Fruit fly (Drosophila melanogaster): ENCODE results near the gene Met75Ca.

DNA sequence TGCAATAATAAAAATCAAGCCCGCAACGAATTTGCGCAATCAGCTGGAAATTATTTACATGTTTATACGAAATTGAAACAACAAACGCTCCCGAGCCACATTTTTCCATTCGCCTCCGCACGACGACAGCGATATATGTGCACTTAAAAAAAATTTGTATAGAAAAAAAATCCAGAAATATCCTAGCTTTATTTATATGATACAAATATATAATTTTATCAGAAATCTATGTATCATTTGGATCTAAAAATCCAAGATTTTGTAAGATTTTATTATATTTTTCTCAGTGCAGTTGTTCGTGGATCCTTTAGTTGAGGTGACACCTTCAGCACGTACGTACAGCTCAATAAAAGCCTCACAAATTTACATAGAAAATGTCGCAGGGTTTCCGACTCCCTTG, 41.6 kb downstream of the Met75Ca start:
- TF ChIP-seq Myc (optimal IDR thresholded peaks at IDR 0.05) = no peak
- TF ChIP-seq jim (GFP tag; optimal IDR thresholded peaks at IDR 0.05) = no peak
- TF ChIP-seq CG9705 (GFP tag; optimal IDR thresholded peaks at IDR 0.05) = no peak
- TF ChIP-seq GATAd (GFP tag; optimal IDR thresholded peaks at IDR 0.05) = no peak
- TF ChIP-seq psq (GFP tag; optimal IDR thresholded peaks at IDR 0.05) = no peak
- no peak for TF ChIP-seq Abd-B (GFP tag; optimal IDR thresholded peaks at IDR 0.05)
- TF ChIP-seq Mio (GFP tag; optimal IDR thresholded peaks at IDR 0.05) = no peak
- TF ChIP-seq usp (GFP tag; optimal IDR thresholded peaks at IDR 0.05) = no peak
- no peak for TF ChIP-seq pan (optimal IDR thresholded peaks at IDR 0.05)
- no peak for TF ChIP-seq ey (GFP tag; optimal IDR thresholded peaks at IDR 0.05)
- no peak for TF ChIP-seq CG32264 (GFP tag; optimal IDR thresholded peaks at IDR 0.05)
